Worm (Caenorhabditis elegans): ENCODE results near the gene gly-9.

gly-9 gene

ce11 chrIII:11332306-11332705, 41.9 kb upstream of the gly-9 start:
- no peak for TF ChIP-seq gmeb-2 (tag; optimal IDR thresholded peaks at IDR 0.05)
- no peak for TF ChIP-seq ceh-6 (GFP tag; optimal IDR thresholded peaks at IDR 0.05)
- no peak for TF ChIP-seq dmd-4 (tag; optimal IDR thresholded peaks at IDR 0.05; ENCODE audit: borderline replicate concordance)
- TF ChIP-seq ceh-30 (tag; optimal IDR thresholded peaks at IDR 0.05) = no peak
- no peak for TF ChIP-seq nhr-11 (tag; optimal IDR thresholded peaks at IDR 0.05)
- no peak for TF ChIP-seq fkh-6 (tag; optimal IDR thresholded peaks at IDR 0.05)
- TF ChIP-seq pat-9 (tag; optimal IDR thresholded peaks at IDR 0.05) = no peak
- TF ChIP-seq tbx-2 (tag; optimal IDR thresholded peaks at IDR 0.05) = no peak
- TF ChIP-seq ref-2 (tag; optimal IDR thresholded peaks at IDR 0.05) = no peak
- no peak for TF ChIP-seq ama-1 (optimal IDR thresholded peaks at IDR 0.05)
- no peak for TF ChIP-seq ceh-19 (GFP tag; optimal IDR thresholded peaks at IDR 0.05)

ce11 chrIII:11324093-11324492, 33.7 kb upstream of the gly-9 start:
- TF ChIP-seq pros-1 (tag; optimal IDR thresholded peaks at IDR 0.05) = no peak
- TF ChIP-seq lim-6 (tag; optimal IDR thresholded peaks at IDR 0.05) = no peak
- no peak for TF ChIP-seq ahr-1 (tag; optimal IDR thresholded peaks at IDR 0.05)
- no peak for TF ChIP-seq ceh-31 (tag; optimal IDR thresholded peaks at IDR 0.05)

ce11 chrIII:11318131-11318530, 27.8 kb upstream of the gly-9 start, which contains the start of gene teg-1:
Gene teg-1 (minus strand): TSS chrIII:11318231.
- TF ChIP-seq pha-4 (tag; optimal IDR thresholded peaks at IDR 0.05) = no peak
- no peak for TF ChIP-seq odd-2 (tag; optimal IDR thresholded peaks at IDR 0.05)
- TF ChIP-seq ceh-14 (tag; optimal IDR thresholded peaks at IDR 0.05) = no peak
- TF ChIP-seq C08G9.2 (tag; optimal IDR thresholded peaks at IDR 0.05) = no peak
- TF ChIP-seq nhr-11 (tag; optimal IDR thresholded peaks at IDR 0.05) = no peak
- TF ChIP-seq ref-2 (tag; optimal IDR thresholded peaks at IDR 0.05) = no peak
- no peak for TF ChIP-seq sdc-2 (tag; optimal IDR thresholded peaks at IDR 0.05)
- TF ChIP-seq nhr-232 (tag; optimal IDR thresholded peaks at IDR 0.05) = no peak
- no peak for TF ChIP-seq ceh-30 (tag; optimal IDR thresholded peaks at IDR 0.05)
- TF ChIP-seq unc-86 (tag; optimal IDR thresholded peaks at IDR 0.05) = no peak
- TF ChIP-seq mec-3 (tag; optimal IDR thresholded peaks at IDR 0.05; ENCODE audit: borderline replicate concordance) = no peak
- TF ChIP-seq elt-2 (tag; optimal IDR thresholded peaks at IDR 0.05) = no peak
- no peak for TF ChIP-seq pha-2 (tag; optimal IDR thresholded peaks at IDR 0.05)
- TF ChIP-seq ceh-31 (tag; optimal IDR thresholded peaks at IDR 0.05) = no peak

ce11 chrIII:11317164-11317620, 26.8 kb upstream of the gly-9 start, which contains the start of gene mcm-10:
Gene mcm-10 (plus strand): TSS chrIII:11317570.
- TF ChIP-seq unc-55 (GFP tag; optimal IDR thresholded peaks at IDR 0.05) (peak; percentile 43), syd-9 (tag; optimal IDR thresholded peaks at IDR 0.05) (no peak), ceh-22 (tag; optimal IDR thresholded peaks at IDR 0.05) (no peak), pag-3 (tag; optimal IDR thresholded peaks at IDR 0.05; ENCODE audit: borderline replicate concordance) (peak; percentile 52), K02D7.2 (tag; optimal IDR thresholded peaks at IDR 0.05) (no peak), C08G9.2 (tag; optimal IDR thresholded peaks at IDR 0.05) (peak; percentile 95), C38D4.7 (GFP tag; optimal IDR thresholded peaks at IDR 0.05) (peak; percentile 35), rnt-1 (tag; optimal IDR thresholded peaks at IDR 0.05) (peak; percentile 95), ceh-9 (tag; optimal IDR thresholded peaks at IDR 0.05) (no peak), dve-1 (tag; optimal IDR thresholded peaks at IDR 0.05) (peak; percentile 18), ceh-24 (tag; optimal IDR thresholded peaks at IDR 0.05) (peak; percentile 43), pax-1 (tag; optimal IDR thresholded peaks at IDR 0.05) (no peak), sdc-2 (tag; optimal IDR thresholded peaks at IDR 0.05) (peak; percentile 44), odd-2 (tag; optimal IDR thresholded peaks at IDR 0.05) (no peak), hlh-30 (tag; optimal IDR thresholded peaks at IDR 0.05; ENCODE audit: insufficient read depth) (no peak), hlh-8 (tag; optimal IDR thresholded peaks at IDR 0.05) (peak; percentile 90), pros-1 (tag; optimal IDR thresholded peaks at IDR 0.05) (no peak), dmd-4 (tag; optimal IDR thresholded peaks at IDR 0.05; ENCODE audit: borderline replicate concordance) (peak; percentile 73), mec-3 (tag; optimal IDR thresholded peaks at IDR 0.05; ENCODE audit: borderline replicate concordance) (peak; percentile 45), nhr-232 (tag; optimal IDR thresholded peaks at IDR 0.05) (no peak), elt-2 (tag; optimal IDR thresholded peaks at IDR 0.05) (peak; percentile 83), gmeb-2 (tag; optimal IDR thresholded peaks at IDR 0.05) (peak; percentile 17), ets-4 (tag; optimal IDR thresholded peaks at IDR 0.05) (peak; percentile 95), ceh-30 (tag; optimal IDR thresholded peaks at IDR 0.05) (peak; percentile 45), K09A11.1 (tag; optimal IDR thresholded peaks at IDR 0.05; ENCODE audit: insufficient read depth) (no peak), nfya-1 (tag; optimal IDR thresholded peaks at IDR 0.05) (peak; percentile 49), hlh-6 (tag; optimal IDR thresholded peaks at IDR 0.05) (peak; percentile 56), ahr-1 (tag; optimal IDR thresholded peaks at IDR 0.05) (peak; percentile 92), pat-9 (tag; optimal IDR thresholded peaks at IDR 0.05) (no peak), che-1 (tag; optimal IDR thresholded peaks at IDR 0.05) (peak; percentile 69), pqm-1 (tag; optimal IDR thresholded peaks at IDR 0.05) (peak; percentile 95), zip-5 (tag; optimal IDR thresholded peaks at IDR 0.05) (peak; percentile 95), ceh-31 (tag; optimal IDR thresholded peaks at IDR 0.05) (peak; percentile 99), ceh-14 (tag; optimal IDR thresholded peaks at IDR 0.05) (peak; percentile 94)
